Worm (Caenorhabditis elegans) whole organism, young adult: Measurements from ENCODE around the gene maa-1.

Source experiments
- B0336.3 ChIP-seq: fragments of 200-800 bp; sonication (Bioruptor generic); IDR thresholded peaks from 2 replicates; pipeline ENCODE4 v1.3.6; 2022; ENCODE audit warnings: missing genetic modification characterization, missing compliant biosample characterization
- nhr-27 ChIP-seq: fragments of 200-800 bp; sonication (Bioruptor generic); optimal IDR thresholded peaks from 2 replicates; lab custom pipeline; 2018; ENCODE audit warnings: mild to moderate bottlenecking, missing genetic modification characterization, moderate library complexity, missing compliant biosample characterization

DNA sequence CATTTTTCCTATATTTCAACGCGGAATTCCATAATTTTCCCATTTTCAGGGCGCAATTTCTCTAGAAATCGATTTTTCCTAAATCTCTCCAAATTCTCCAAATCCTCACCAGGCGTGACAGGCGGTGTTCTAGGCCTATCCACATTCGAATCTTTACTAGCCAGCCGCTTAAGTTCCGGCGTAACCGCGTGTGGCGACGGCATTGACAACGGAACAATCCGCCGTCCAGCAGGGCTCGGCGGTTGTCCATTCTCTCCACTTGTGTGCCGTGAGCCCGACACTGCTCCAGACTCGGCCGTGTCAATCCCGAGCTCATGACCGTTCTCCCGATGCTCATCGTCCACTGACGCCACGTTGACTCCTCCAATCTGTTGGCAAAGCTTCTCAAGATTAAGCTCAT is 20.7 kb upstream of the maa-1 start:
- TF ChIP-seq B0336.3 (GFP tag; lab: Robert Waterston, UW): no peak
- no peak for TF ChIP-seq nhr-27 (tag; lab: Kevin White, UChicago)
